Worm (Caenorhabditis elegans) whole organism, L3 larva: ENCODE measurements around the gene R08E3.1.

ENCODE experiments used
- ZK546.5 ChIP-seq: sonication (generic microtip); optimal IDR thresholded peaks from 2 replicates; lab custom pipeline; 2017; ENCODE audit warnings: missing biosample characterization, missing genetic modification characterization
- aly-2 ChIP-seq: fragments of 150-350 bp; optimal IDR thresholded peaks from 2 replicates; lab custom pipeline; 2014; ENCODE audit warnings: missing biosample characterization, missing genetic modification characterization
- ama-1 ChIP-seq: fragments of 150-350 bp; optimal IDR thresholded peaks from 2 replicates; lab custom pipeline; 2018
- ceh-16 ChIP-seq: sonication (generic microtip); optimal IDR thresholded peaks from 2 replicates; lab custom pipeline; 2017; ENCODE audit warnings: missing biosample characterization, missing genetic modification characterization
- egl-27 ChIP-seq: sonication (generic microtip); optimal IDR thresholded peaks from 4 replicates; lab custom pipeline; 2017; ENCODE audit warnings: missing biosample characterization, missing genetic modification reagents, missing genetic modification characterization
- egl-5 ChIP-seq: fragments of 150-350 bp; optimal IDR thresholded peaks from 2 replicates; lab custom pipeline; 2017; ENCODE audit warnings: missing biosample characterization, missing genetic modification reagents, missing genetic modification characterization, inconsistent platforms
- elt-1 ChIP-seq: fragments of 150-350 bp; optimal IDR thresholded peaks from 2 replicates; lab custom pipeline; 2014; ENCODE audit warnings: missing biosample characterization, missing genetic modification characterization
- elt-2 ChIP-seq: sonication (generic microtip); optimal IDR thresholded peaks from 2 replicates; lab custom pipeline; 2016; ENCODE audit warnings: missing genetic modification reagents, mild to moderate bottlenecking, missing genetic modification characterization, missing compliant biosample characterization
- elt-3 ChIP-seq, 3 experiments: fragments of 150-350 bp in 1 of 3; sonication (generic microtip) in 2 of 3; optimal IDR thresholded peaks; 2 replicates in 2 of 3; 4 replicates in 1 of 3; lab custom pipeline; 2014 to 2017; ENCODE audit warnings: missing biosample characterization in 3 of 3, missing genetic modification characterization in 3 of 3
- fkh-10 ChIP-seq: sonication (generic microtip); optimal IDR thresholded peaks from 2 replicates; lab custom pipeline; 2017; ENCODE audit warnings: missing biosample characterization, missing genetic modification reagents, missing genetic modification characterization
- fkh-2 ChIP-seq: fragments of 150-350 bp; optimal IDR thresholded peaks from 2 replicates; lab custom pipeline; 2014; ENCODE audit warnings: missing biosample characterization, missing genetic modification reagents, missing genetic modification characterization
- hmg-11 ChIP-seq: sonication (generic microtip); optimal IDR thresholded peaks from 2 replicates; lab custom pipeline; 2016; ENCODE audit warnings: missing genetic modification characterization, missing compliant biosample characterization
- jun-1 ChIP-seq: fragments of 150-350 bp; optimal IDR thresholded peaks from 2 replicates; lab custom pipeline; 2014; ENCODE audit warnings: missing biosample characterization, missing genetic modification reagents, missing genetic modification characterization
- lin-39 ChIP-seq: fragments of 150-350 bp; optimal IDR thresholded peaks from 2 replicates; lab custom pipeline; 2018; ENCODE audit warnings: missing biosample characterization, missing genetic modification reagents, missing genetic modification characterization
- lsy-12 ChIP-seq: sonication (generic microtip); optimal IDR thresholded peaks from 2 replicates; lab custom pipeline; 2016; ENCODE audit warnings: mild to moderate bottlenecking, missing genetic modification characterization, missing compliant biosample characterization
- mdl-1 ChIP-seq: fragments of 150-350 bp; optimal IDR thresholded peaks from 2 replicates; lab custom pipeline; 2014; ENCODE audit warnings: missing biosample characterization, missing genetic modification characterization
- nfya-1 ChIP-seq: sonication (generic microtip); optimal IDR thresholded peaks from 2 replicates; lab custom pipeline; 2017; ENCODE audit warnings: missing genetic modification characterization, mild to moderate bottlenecking, missing compliant biosample characterization, antibody characterized with exemption, moderate library complexity; ENCODE audit not compliant: insufficient read depth
- nhr-11 ChIP-seq: fragments of 150-350 bp; optimal IDR thresholded peaks from 2 replicates; lab custom pipeline; 2014; ENCODE audit warnings: missing biosample characterization, missing genetic modification characterization
- nhr-12 ChIP-seq: fragments of 150-350 bp; optimal IDR thresholded peaks from 2 replicates; lab custom pipeline; 2014; ENCODE audit warnings: missing biosample characterization, missing genetic modification characterization
- nhr-237 ChIP-seq: fragments of 150-350 bp; optimal IDR thresholded peaks from 2 replicates; lab custom pipeline; 2014; ENCODE audit warnings: missing biosample characterization, missing genetic modification characterization
- nhr-25 ChIP-seq: sonication (generic microtip); optimal IDR thresholded peaks from 2 replicates; lab custom pipeline; 2017; ENCODE audit warnings: missing biosample characterization, missing genetic modification characterization
- nhr-43 ChIP-seq: sonication (generic microtip); optimal IDR thresholded peaks from 2 replicates; lab custom pipeline; 2016; ENCODE audit warnings: mild to moderate bottlenecking, missing genetic modification characterization, missing compliant biosample characterization; ENCODE audit not compliant: poor library complexity, severe bottlenecking
- nhr-67 ChIP-seq: fragments of 150-350 bp; optimal IDR thresholded peaks from 2 replicates; lab custom pipeline; 2014; ENCODE audit warnings: missing biosample characterization, missing genetic modification characterization
- nhr-76 ChIP-seq: fragments of 150-350 bp; sonication (generic microtip); optimal IDR thresholded peaks from 5 replicates; lab custom pipeline; 2014; ENCODE audit warnings: missing biosample characterization, missing genetic modification characterization
- pha-4 ChIP-seq: fragments of 150-350 bp; optimal IDR thresholded peaks from 2 replicates; lab custom pipeline; 2014; ENCODE audit warnings: missing biosample characterization, missing genetic modification reagents, missing genetic modification characterization
- pqm-1 ChIP-seq: fragments of 150-350 bp; optimal IDR thresholded peaks from 2 replicates; lab custom pipeline; 2017; ENCODE audit warnings: missing biosample characterization, missing genetic modification characterization, inconsistent platforms
- sea-2 ChIP-seq: fragments of 150-350 bp; sonication (generic microtip); optimal IDR thresholded peaks from 4 replicates; lab custom pipeline; 2014; ENCODE audit warnings: missing biosample characterization, missing genetic modification reagents, missing genetic modification characterization
- skn-1 ChIP-seq: fragments of 150-350 bp; optimal IDR thresholded peaks from 2 replicates; lab custom pipeline; 2014; ENCODE audit warnings: missing biosample characterization, missing genetic modification characterization
- snpc-4 ChIP-seq: fragments of 150-350 bp; optimal IDR thresholded peaks from 2 replicates; lab custom pipeline; 2014; ENCODE audit warnings: missing biosample characterization, missing genetic modification characterization
- tbx-2 ChIP-seq: sonication (generic microtip); optimal IDR thresholded peaks from 2 replicates; lab custom pipeline; 2016; ENCODE audit warnings: mild to moderate bottlenecking, missing genetic modification characterization, missing compliant biosample characterization
- unc-39 ChIP-seq: sonication (generic microtip); optimal IDR thresholded peaks from 4 replicates; lab custom pipeline; 2017; ENCODE audit warnings: missing biosample characterization, missing genetic modification characterization
- unc-62 ChIP-seq: fragments of 150-350 bp; sonication (generic microtip); optimal IDR thresholded peaks from 4 replicates; lab custom pipeline; 2014; ENCODE audit warnings: missing biosample characterization, missing genetic modification reagents, missing genetic modification characterization
- zag-1 ChIP-seq: fragments of 150-350 bp; optimal IDR thresholded peaks from 2 replicates; lab custom pipeline; 2014; ENCODE audit warnings: missing biosample characterization, missing genetic modification characterization
- ztf-11 ChIP-seq: fragments of 150-350 bp; optimal IDR thresholded peaks from 2 replicates; lab custom pipeline; 2014; ENCODE audit warnings: missing biosample characterization, missing genetic modification characterization
- ztf-4 ChIP-seq: fragments of 150-350 bp; optimal IDR thresholded peaks from 2 replicates; lab custom pipeline; 2014; ENCODE audit warnings: missing biosample characterization, missing genetic modification characterization

The R08E3.1 gene

DNA sequence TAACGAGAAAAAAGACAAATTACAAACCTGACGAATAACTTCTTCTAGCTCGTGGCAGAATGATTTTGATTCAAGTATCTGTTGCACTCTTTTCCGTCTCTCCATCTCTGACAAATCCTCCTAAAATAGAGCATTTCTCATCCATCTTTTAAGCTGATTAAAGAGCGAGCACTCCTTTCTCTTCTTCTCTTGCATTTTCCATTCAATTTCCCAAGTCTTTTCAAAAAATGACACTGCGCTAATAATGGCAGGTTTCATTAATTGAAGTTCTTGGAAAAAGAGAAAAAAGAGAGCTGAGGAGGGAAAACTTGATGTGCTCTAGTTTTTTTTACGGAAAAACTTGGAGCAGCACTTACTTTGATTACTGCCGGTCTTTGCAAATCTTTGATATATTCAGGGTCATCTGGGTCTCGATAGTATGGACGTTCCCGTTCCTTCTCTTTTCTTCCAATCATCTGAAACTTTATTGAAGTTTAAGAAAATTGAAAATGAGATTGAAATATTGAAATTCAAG lies 37.2 kb downstream of the R08E3.1 start, which contains the start of gene add-1:
Gene add-1, minus strand, starts transcription at position 464 of the 514 bp plus-strand sequence.
- TF ChIP-seq nhr-67 (tag; lab: Kevin White, UChicago) (no peak), hmg-11 (tag; lab: Kevin White, UChicago) (no peak), fkh-10 (GFP tag; lab: Kevin White, UChicago) (no peak), pqm-1 (no peak), tbx-2 (tag; lab: Kevin White, UChicago) (no peak), nhr-237 (no peak), ZK546.5 (no peak), nfya-1 (tag; lab: Kevin White, UChicago) (no peak), ama-1 (lab: Kevin White, UChicago) (no peak), mdl-1 (tag; lab: Kevin White, UChicago) (no peak), nhr-12 (tag; lab: Kevin White, UChicago) (no peak), egl-27 (tag; lab: Kevin White, UChicago) (no peak), egl-5 (no peak), snpc-4 (tag; lab: Kevin White, UChicago) (no peak), lsy-12 (tag; lab: Kevin White, UChicago) (no peak), unc-39 (tag; lab: Kevin White, UChicago) (no peak), nhr-76 (tag; lab: Kevin White, UChicago) (no peak), aly-2 (tag; lab: Kevin White, UChicago) (no peak), fkh-2 (tag; lab: Kevin White, UChicago) (no peak), unc-62 (GFP tag; lab: Kevin White, UChicago) (no peak)

DNA sequence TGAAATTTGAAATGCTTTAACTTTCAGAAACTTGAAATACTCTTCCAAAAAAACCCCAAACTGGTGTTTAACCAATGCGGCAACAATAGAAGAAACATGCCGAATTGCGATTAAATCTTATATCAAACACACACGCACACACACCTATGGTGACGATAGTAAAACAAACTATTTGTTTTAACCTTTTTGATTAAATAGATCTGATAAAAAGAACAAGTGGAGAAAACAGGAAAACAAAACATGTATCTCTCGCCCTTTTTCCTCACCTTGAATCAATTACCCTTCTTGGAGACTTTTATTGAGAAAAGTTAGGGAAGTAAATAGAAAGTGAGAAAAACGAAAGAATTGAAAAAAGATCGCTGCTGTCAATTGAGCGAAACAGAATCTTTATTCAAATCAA lies 39.0 kb downstream of the R08E3.1 start:
- no peak for TF ChIP-seq nhr-76 (tag; lab: Kevin White, UChicago)
- TF ChIP-seq nhr-25 (tag; lab: Kevin White, UChicago), result peak; percentile 37
- TF ChIP-seq pha-4, result peak; percentile 1
- TF ChIP-seq elt-1 (tag; lab: Kevin White, UChicago), result peak; percentile 78
- peak; percentile 1 for TF ChIP-seq elt-2 (tag; lab: Kevin White, UChicago)
- TF ChIP-seq, all 47 proteins: peak for 4

DNA sequence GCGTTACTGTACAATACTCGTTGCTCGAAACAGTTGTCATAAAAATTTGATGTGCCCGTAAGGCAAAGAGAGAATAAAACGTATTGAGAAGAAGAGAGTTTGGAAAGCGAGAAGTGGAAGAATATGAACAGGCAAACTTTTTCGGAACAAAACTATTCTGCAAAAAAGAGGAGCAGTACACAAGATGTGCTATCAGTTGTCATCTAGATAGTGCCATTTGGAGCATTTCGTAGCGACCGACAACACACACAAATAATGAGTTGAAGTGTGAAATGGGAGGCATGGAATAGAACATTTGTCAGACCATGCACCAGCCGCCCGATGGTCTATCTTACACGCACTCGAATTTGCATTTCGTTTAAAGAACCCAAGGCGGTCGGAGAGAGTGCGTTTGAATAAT lies 39.6 kb downstream of the R08E3.1 start:
- TF ChIP-seq elt-2 (tag; lab: Kevin White, UChicago) (peak; percentile 59), skn-1 (no peak), tbx-2 (tag; lab: Kevin White, UChicago) (no peak), pqm-1 (peak; percentile 27), elt-1 (tag; lab: Kevin White, UChicago) (no peak), sea-2 (GFP tag; lab: Kevin White, UChicago) (no peak)
- TF ChIP-seq, all 47 proteins: peak for 2

DNA sequence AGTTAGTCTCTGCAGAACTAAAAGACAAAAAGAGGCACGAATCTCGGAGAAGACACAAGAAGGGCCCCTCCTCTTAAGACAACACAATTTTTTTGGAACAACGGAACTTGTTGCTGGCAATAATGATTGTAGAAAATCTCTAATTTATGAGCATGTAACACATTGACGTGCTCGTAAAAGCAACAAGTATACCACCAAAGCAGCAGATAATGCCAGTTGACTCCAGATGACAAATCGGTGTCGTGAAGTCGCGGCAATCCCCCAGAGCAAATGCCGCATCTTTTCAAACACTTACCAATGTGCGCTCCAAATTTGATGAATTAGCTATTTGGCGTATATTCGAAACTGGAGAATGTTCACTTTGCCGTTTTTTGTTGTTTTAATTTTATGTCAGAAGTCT lies 41.8 kb downstream of the R08E3.1 start:
- no peak for TF ChIP-seq unc-39 (tag; lab: Kevin White, UChicago)
- no peak for TF ChIP-seq ztf-11 (tag; lab: Kevin White, UChicago)
- no peak for TF ChIP-seq nhr-43 (tag; lab: Kevin White, UChicago)
- no peak for TF ChIP-seq egl-5
- TF ChIP-seq unc-62 (GFP tag; lab: Kevin White, UChicago), result no peak
- TF ChIP-seq elt-1 (tag; lab: Kevin White, UChicago), result no peak
- TF ChIP-seq lin-39, result no peak
- TF ChIP-seq ceh-16 (tag; lab: Kevin White, UChicago), result no peak
- no peak for TF ChIP-seq nhr-67 (tag; lab: Kevin White, UChicago)
- no peak for TF ChIP-seq nhr-11 (tag; lab: Kevin White, UChicago)
- TF ChIP-seq zag-1 (tag; lab: Kevin White, UChicago), result no peak
- TF ChIP-seq ztf-4 (tag; lab: Kevin White, UChicago), result no peak
- no peak for TF ChIP-seq hmg-11 (tag; lab: Kevin White, UChicago)
- TF ChIP-seq egl-27 (tag; lab: Kevin White, UChicago), result no peak
- no peak for TF ChIP-seq elt-3 (tag; optimal IDR thresholded peaks at IDR 0.05; lab: Kevin White, UChicago)
- TF ChIP-seq jun-1 (tag; lab: Kevin White, UChicago), result no peak
- TF ChIP-seq nfya-1 (tag; lab: Kevin White, UChicago), result no peak
